Worm (Caenorhabditis elegans) whole organism, L4 larva: ENCODE results near the gene gly-5.

Experiments
- D1046.2 ChIP-seq: fragments of 200-800 bp; sonication (Bioruptor generic); IDR thresholded peaks from 2 replicates; pipeline ENCODE4 v1.3.6; 2022; ENCODE audit warnings: missing genetic modification characterization, missing compliant biosample characterization
- F26F4.8 ChIP-seq: fragments of 200-800 bp; sonication (Bioruptor generic); conservative IDR thresholded peaks from 2 replicates; pipeline ENCODE4 v1.3.6; 2022; ENCODE audit warnings: missing genetic modification characterization, missing compliant biosample characterization
- F44E2.7 ChIP-seq: fragments of 200-800 bp; sonication (Bioruptor generic); IDR thresholded peaks from 2 replicates; pipeline ENCODE4 v2.1.2; 2022; ENCODE audit warnings: missing genetic modification characterization, missing compliant biosample characterization
- T20F7.1 ChIP-seq: fragments of 200-800 bp; sonication (Bioruptor generic); optimal IDR thresholded peaks from 2 replicates; lab custom pipeline; 2018; ENCODE audit warnings: mild to moderate bottlenecking, missing genetic modification characterization, missing compliant biosample characterization
- ZK337.2 ChIP-seq: fragments of 200-800 bp; sonication (Bioruptor generic); IDR thresholded peaks from 2 replicates; pipeline ENCODE4 v1.3.6; 2022; ENCODE audit warnings: missing genetic modification reagents, missing genetic modification characterization, missing compliant biosample characterization
- ZK546.5 ChIP-seq, 2 experiments: sonication (generic microtip); optimal IDR thresholded peaks; 2 replicates each; lab custom pipeline; 2017; ENCODE audit warnings: missing biosample characterization in 2 of 2, missing genetic modification characterization in 2 of 2
- aha-1 ChIP-seq: fragments of 150-350 bp; peaks from one replicate; lab custom pipeline; 2014; ENCODE audit warnings: missing biosample characterization, missing genetic modification characterization
- attf-4 ChIP-seq: sonication (generic microtip); optimal IDR thresholded peaks from 3 replicates; lab custom pipeline; 2017; ENCODE audit warnings: missing biosample characterization, missing genetic modification characterization
- ceh-20 ChIP-seq: fragments of 200-800 bp; sonication (Bioruptor generic); IDR thresholded peaks from 2 replicates; pipeline ENCODE4 v1.3.6; 2022; ENCODE audit warnings: missing genetic modification reagents, missing genetic modification characterization, missing compliant biosample characterization
- ceh-28 ChIP-seq: fragments of 150-350 bp; optimal IDR thresholded peaks from 2 replicates; lab custom pipeline; 2014; ENCODE audit warnings: missing biosample characterization, missing genetic modification reagents, missing genetic modification characterization
- ceh-32 ChIP-seq: sonication (generic microtip); optimal IDR thresholded peaks from 2 replicates; lab custom pipeline; 2016; ENCODE audit warnings: mild to moderate bottlenecking, missing genetic modification characterization, missing compliant biosample characterization; ENCODE audit not compliant: poor library complexity
- ceh-62 ChIP-seq: sonication (generic microtip); optimal IDR thresholded peaks from 2 replicates; lab custom pipeline; 2017; ENCODE audit warnings: missing biosample characterization, missing genetic modification characterization
- ces-1 ChIP-seq: fragments of 150-350 bp; sonication (generic microtip); optimal IDR thresholded peaks from 4 replicates; lab custom pipeline; 2014; ENCODE audit warnings: missing biosample characterization, missing genetic modification reagents, missing genetic modification characterization
- daf-12 ChIP-seq: fragments of 150-350 bp; optimal IDR thresholded peaks from 2 replicates; lab custom pipeline; 2014; ENCODE audit warnings: missing biosample characterization, missing genetic modification reagents, missing genetic modification characterization
- daf-16 ChIP-seq, 3 experiments: sonication (generic microtip); optimal IDR thresholded peaks; 2 replicates each; lab custom pipeline; 2016 to 2017; ENCODE audit warnings: missing genetic modification characterization in 3 of 3, missing genetic modification reagents in 3 of 3, mild to moderate bottlenecking in 2 of 3, missing compliant biosample characterization in 2 of 3, missing biosample characterization in 1 of 3, moderate library complexity in 1 of 3
- daf-19 ChIP-seq: fragments of 200-800 bp; sonication (Bioruptor generic); conservative IDR thresholded peaks from 2 replicates; pipeline ENCODE4 v1.3.6; 2022; ENCODE audit warnings: missing genetic modification characterization, missing compliant biosample characterization
- daf-8 ChIP-seq: fragments of 200-800 bp; sonication (Bioruptor generic); IDR thresholded peaks from 2 replicates; pipeline ENCODE4 v1.3.6; 2022; ENCODE audit warnings: missing genetic modification characterization, missing compliant biosample characterization
- dmd-8 ChIP-seq: fragments of 200-800 bp; sonication (Bioruptor generic); IDR thresholded peaks from 2 replicates; pipeline ENCODE4 v1.3.6; 2022; ENCODE audit warnings: missing genetic modification characterization, missing compliant biosample characterization
- dpl-1 ChIP-seq: fragments of 150-350 bp; optimal IDR thresholded peaks from 2 replicates; lab custom pipeline; 2014; ENCODE audit warnings: missing biosample characterization, missing genetic modification reagents, missing genetic modification characterization
- duxl-1 ChIP-seq: sonication (generic microtip); optimal IDR thresholded peaks from 2 replicates; lab custom pipeline; 2016; ENCODE audit warnings: mild to moderate bottlenecking, missing genetic modification characterization, moderate library complexity, missing compliant biosample characterization; ENCODE audit not compliant: poor library complexity
- egl-43 ChIP-seq: fragments of 200-800 bp; sonication (Bioruptor generic); IDR thresholded peaks from 2 replicates; pipeline ENCODE4 v1.3.6; 2022; ENCODE audit warnings: missing genetic modification reagents, missing genetic modification characterization, missing compliant biosample characterization
- fkh-10 ChIP-seq: fragments of 150-350 bp; optimal IDR thresholded peaks from 2 replicates; lab custom pipeline; 2014; ENCODE audit warnings: missing biosample characterization, missing genetic modification reagents, missing genetic modification characterization
- fos-1 ChIP-seq: fragments of 150-350 bp; optimal IDR thresholded peaks from 2 replicates; lab custom pipeline; 2014; ENCODE audit warnings: missing biosample characterization, missing genetic modification characterization
- gei-8 ChIP-seq: fragments of 200-800 bp; sonication (Bioruptor generic); optimal IDR thresholded peaks from 2 replicates; lab custom pipeline; 2018; ENCODE audit warnings: mild to moderate bottlenecking, missing genetic modification characterization, missing compliant biosample characterization
- hif-1 ChIP-seq, 2 experiments: sonication (generic microtip); optimal IDR thresholded peaks; 2 replicates each; lab custom pipeline; 2016 to 2017; ENCODE audit warnings: missing compliant biosample characterization in 2 of 2, missing genetic modification characterization in 2 of 2, missing genetic modification reagents in 2 of 2, missing genotype in 2 of 2, mild to moderate bottlenecking in 1 of 2
- hmg-1.1 ChIP-seq: fragments of 200-800 bp; sonication (Bioruptor generic); IDR thresholded peaks from 2 replicates; pipeline ENCODE4 v1.3.6; 2022; ENCODE audit warnings: missing genetic modification reagents, missing genetic modification characterization, missing compliant biosample characterization
- jun-1 ChIP-seq: fragments of 150-350 bp; optimal IDR thresholded peaks from 2 replicates; lab custom pipeline; 2014; ENCODE audit warnings: missing biosample characterization, missing genetic modification reagents, missing genetic modification characterization
- lin-29 ChIP-seq: fragments of 200-800 bp; sonication (Bioruptor generic); IDR thresholded peaks from 2 replicates; pipeline ENCODE4 v1.3.6; 2022; ENCODE audit warnings: missing genetic modification reagents, missing genetic modification characterization, missing compliant biosample characterization
- lin-38 ChIP-seq: fragments of 200-800 bp; sonication (Bioruptor generic); IDR thresholded peaks from 2 replicates; pipeline ENCODE4 v1.3.6; 2022; ENCODE audit warnings: missing genetic modification reagents, missing genetic modification characterization, missing compliant biosample characterization
- lsy-2 ChIP-seq, 2 experiments: fragments of 150-350 bp in 1 of 2; sonication (generic microtip) in 1 of 2; optimal IDR thresholded peaks; 2 replicates each; lab custom pipeline; 2014 to 2017; ENCODE audit warnings: missing biosample characterization in 2 of 2, missing genetic modification characterization in 2 of 2
- madf-5 ChIP-seq, 2 experiments: fragments of 200-800 bp; sonication (Bioruptor generic); IDR thresholded peaks; 2 replicates each; pipeline ENCODE4 v1.3.6; 2022; ENCODE audit warnings: missing compliant biosample characterization in 2 of 2, missing genetic modification characterization in 2 of 2
- mdl-1 ChIP-seq, 2 experiments: fragments of 150-350 bp in 1 of 2; sonication (generic microtip) in 1 of 2; optimal IDR thresholded peaks; 2 replicates each; lab custom pipeline; 2014 to 2017; ENCODE audit warnings: missing biosample characterization in 2 of 2, missing genetic modification characterization in 2 of 2
- mes-2 ChIP-seq: sonication (generic microtip); optimal IDR thresholded peaks from 2 replicates; lab custom pipeline; 2016; ENCODE audit warnings: missing genotype, mild to moderate bottlenecking, missing genetic modification characterization, missing compliant biosample characterization; ENCODE audit not compliant: poor library complexity, severe bottlenecking
- mxl-3 ChIP-seq: fragments of 200-800 bp; sonication (Bioruptor generic); optimal IDR thresholded peaks from 2 replicates; lab custom pipeline; 2018; ENCODE audit warnings: mild to moderate bottlenecking, missing genetic modification characterization, missing compliant biosample characterization
- nhr-11 ChIP-seq: fragments of 150-350 bp; optimal IDR thresholded peaks from 2 replicates; lab custom pipeline; 2014; ENCODE audit warnings: missing biosample characterization, missing genetic modification characterization
- nhr-111 ChIP-seq: fragments of 200-800 bp; sonication (Bioruptor generic); optimal IDR thresholded peaks from 2 replicates; lab custom pipeline; 2018; ENCODE audit warnings: mild to moderate bottlenecking, missing genetic modification characterization, missing compliant biosample characterization
- nhr-41 ChIP-seq: fragments of 200-800 bp; sonication (Bioruptor generic); IDR thresholded peaks from 2 replicates; pipeline ENCODE4 v1.3.6; 2022; ENCODE audit warnings: missing genetic modification reagents, missing genetic modification characterization, missing compliant biosample characterization
- nhr-42 ChIP-seq: fragments of 200-800 bp; sonication (Bioruptor generic); IDR thresholded peaks from 2 replicates; pipeline ENCODE4 v1.3.6; 2022; ENCODE audit warnings: missing genetic modification characterization, missing compliant biosample characterization
- nhr-76 ChIP-seq: fragments of 150-350 bp; optimal IDR thresholded peaks from 2 replicates; lab custom pipeline; 2014; ENCODE audit warnings: missing biosample characterization, missing genetic modification characterization
- nhr-77 ChIP-seq: fragments of 150-350 bp; optimal IDR thresholded peaks from 2 replicates; lab custom pipeline; 2014; ENCODE audit warnings: missing biosample characterization, missing genetic modification characterization
- pha-4 ChIP-seq, 2 experiments: fragments of 150-350 bp in 1 of 2; fragments of 200-800 bp in 1 of 2; sonication (Bioruptor generic) in 1 of 2; IDR thresholded peaks in 1 of 2; optimal IDR thresholded peaks in 1 of 2; 2 replicates each; pipeline versions ENCODE4 v1.3.6 to Lab custom; 2014 to 2022; ENCODE audit warnings: missing genetic modification characterization in 2 of 2, missing genetic modification reagents in 2 of 2, missing biosample characterization in 1 of 2, missing compliant biosample characterization in 1 of 2
- php-3 ChIP-seq: fragments of 200-800 bp; sonication (Bioruptor generic); IDR thresholded peaks from 2 replicates; pipeline ENCODE4 v1.3.6; 2022; ENCODE audit warnings: missing genetic modification reagents, missing genetic modification characterization, missing compliant biosample characterization
- saeg-2 ChIP-seq: fragments of 200-800 bp; sonication (Bioruptor generic); IDR thresholded peaks from 2 replicates; pipeline ENCODE4 v1.3.6; 2022; ENCODE audit warnings: missing genetic modification reagents, missing genetic modification characterization, missing compliant biosample characterization
- sdz-12 ChIP-seq: fragments of 200-800 bp; sonication (Bioruptor generic); optimal IDR thresholded peaks from 2 replicates; lab custom pipeline; 2018; ENCODE audit warnings: mild to moderate bottlenecking, missing genetic modification characterization, missing compliant biosample characterization
- snpc-1.2 ChIP-seq: fragments of 200-800 bp; sonication (Bioruptor generic); IDR thresholded peaks from 2 replicates; pipeline ENCODE4 v1.3.6; 2022; ENCODE audit warnings: missing genetic modification reagents, missing genetic modification characterization, missing compliant biosample characterization
- spr-1 ChIP-seq: sonication (generic microtip); optimal IDR thresholded peaks from 2 replicates; lab custom pipeline; 2016; ENCODE audit warnings: mild to moderate bottlenecking, missing genetic modification characterization, missing compliant biosample characterization
- tra-1 ChIP-seq: fragments of 200-800 bp; sonication (Bioruptor generic); IDR thresholded peaks from 2 replicates; pipeline ENCODE4 v1.3.6; 2022; ENCODE audit warnings: missing genetic modification reagents, missing genetic modification characterization, missing compliant biosample characterization
- unc-130 ChIP-seq: sonication (generic microtip); optimal IDR thresholded peaks from 2 replicates; lab custom pipeline; 2016; ENCODE audit warnings: missing genetic modification reagents, missing genetic modification characterization, missing compliant biosample characterization
- unc-39 ChIP-seq: sonication (generic microtip); optimal IDR thresholded peaks from 2 replicates; lab custom pipeline; 2017; ENCODE audit warnings: missing biosample characterization, missing genetic modification characterization
- zfp-2 ChIP-seq: sonication (generic microtip); optimal IDR thresholded peaks from 2 replicates; lab custom pipeline; 2016; ENCODE audit warnings: mild to moderate bottlenecking, missing genetic modification characterization, missing compliant biosample characterization
- ztf-7 ChIP-seq: fragments of 150-350 bp; optimal IDR thresholded peaks from 2 replicates; lab custom pipeline; 2014; ENCODE audit warnings: missing biosample characterization, missing genetic modification characterization

The gly-5 gene

ce11 chrIII:13224395-13224794 is 37.2 kb downstream of the gly-5 start (continued):
- TF ChIP-seq php-3 (GFP tag; lab: Robert Waterston, UW) (no peak), pha-4 (GFP tag; IDR thresholded peaks at IDR 0.05; lab: Robert Waterston, UW) (no peak; the same call in 1 of the 2 replicates), pha-4 (tag; optimal IDR thresholded peaks at IDR 0.05; lab: Kevin White, UChicago) (no peak), nhr-77 (tag; lab: Kevin White, UChicago) (no peak), nhr-111 (GFP tag; lab: Kevin White, UChicago) (no peak), ceh-32 (tag; lab: Kevin White, UChicago) (no peak), daf-19 (GFP tag; lab: Robert Waterston, UW) (no peak), ceh-62 (tag; lab: Kevin White, UChicago) (no peak), snpc-1.2 (GFP tag; lab: Robert Waterston, UW) (no peak), ztf-7 (tag; lab: Kevin White, UChicago) (no peak), nhr-42 (GFP tag; lab: Robert Waterston, UW) (0 out of 2 replicates have a peak, but pooled peaks have one; percentile 15), unc-130 (no peak), daf-8 (no peak), daf-16 (GFP tag; optimal IDR thresholded peaks at IDR 0.05; lab: Kevin White, UChicago) (no peak), daf-16 (tag; optimal IDR thresholded peaks at IDR 0.05; lab: Kevin White, UChicago) (peak; percentile 20), ceh-28 (tag; lab: Kevin White, UChicago) (no peak), hmg-1.1 (GFP tag; lab: Robert Waterston, UW) (peak; percentile 62), ZK337.2 (GFP tag; lab: Robert Waterston, UW) (no peak; the same call in 1 of the 2 replicates), mxl-3 (GFP tag; lab: Kevin White, UChicago) (no peak), attf-4 (tag; lab: Kevin White, UChicago) (no peak), hif-1 (tag; optimal IDR thresholded peaks at IDR 0.05; lab: Kevin White, UChicago) (no peak), F26F4.8 (peak; percentile 61; the same call in 1 of the 2 replicates), saeg-2 (GFP tag; lab: Robert Waterston, UW) (no peak), mes-2 (no peak), ZK546.5 (tag; optimal IDR thresholded peaks at IDR 0.05; lab: Kevin White, UChicago) (no peak), duxl-1 (no peak), gei-8 (GFP tag; lab: Kevin White, UChicago) (no peak), zfp-2 (no peak), nhr-11 (tag; lab: Kevin White, UChicago) (no peak), madf-5 (GFP tag; IDR thresholded peaks at IDR 0.05; lab: Robert Waterston, UW) (no peak), jun-1 (tag; lab: Kevin White, UChicago) (no peak), daf-12 (tag; lab: Kevin White, UChicago) (no peak), fos-1 (no peak), spr-1 (no peak), nhr-41 (GFP tag; lab: Robert Waterston, UW) (no peak), ceh-20 (GFP tag; lab: Robert Waterston, UW) (no peak), lsy-2 (tag; optimal IDR thresholded peaks at IDR 0.05; lab: Kevin White, UChicago) (peak in 1 of 2 experiments; percentile 14), aha-1 (tag; lab: Kevin White, UChicago) (no peak), mdl-1 (tag; optimal IDR thresholded peaks at IDR 0.05; lab: Kevin White, UChicago) (no peak), unc-39 (tag; lab: Kevin White, UChicago) (no peak), fkh-10 (no peak), T20F7.1 (GFP tag; lab: Kevin White, UChicago) (no peak), dpl-1 (GFP tag; lab: Kevin White, UChicago) (no peak), D1046.2 (GFP tag; lab: Robert Waterston, UW) (peak; percentile 36; the same call in 1 of the 2 replicates), ces-1 (GFP tag; lab: Kevin White, UChicago) (no peak), egl-43 (GFP tag; lab: Robert Waterston, UW) (no peak), lin-38 (GFP tag; lab: Robert Waterston, UW) (peak; percentile 60), lin-29 (GFP tag; lab: Robert Waterston, UW) (no peak), dmd-8 (GFP tag; lab: Robert Waterston, UW) (peak; percentile 70; the same call in 1 of the 2 replicates), F44E2.7 (GFP tag; lab: Robert Waterston, UW) (no peak), tra-1 (GFP tag; lab: Robert Waterston, UW) (no peak; the same call in none of the 2 replicates), nhr-76 (tag; lab: Kevin White, UChicago) (no peak), sdz-12 (GFP tag; lab: Kevin White, UChicago) (no peak)
